Worm (Caenorhabditis elegans) whole organism, L4/young adult: ENCODE results near the gene zip-9.

Experiments
- W03F9.2 ChIP-seq: fragments of 150-350 bp; optimal IDR thresholded peaks from 2 replicates; lab custom pipeline; 2014; ENCODE audit warnings: missing biosample characterization, missing genetic modification characterization
- dao-5 ChIP-seq: sonication (generic microtip); optimal IDR thresholded peaks from 2 replicates; lab custom pipeline; 2016; ENCODE audit warnings: missing genotype, missing genetic modification characterization, moderate library complexity, missing compliant biosample characterization
- him-1 ChIP-seq: sonication (generic microtip); optimal IDR thresholded peaks from 2 replicates; lab custom pipeline; 2016; ENCODE audit warnings: missing genotype, missing genetic modification reagents, missing genetic modification characterization, missing compliant biosample characterization

The zip-9 gene

ce11 chrV:10942161-10942560, at the start of gene zip-9:
TSS of gene zip-9 (plus strand) at chrV:10942461.
- TF ChIP-seq W03F9.2 (tag; lab: Kevin White, UChicago) (no peak), him-1 (tag; lab: Kevin White, UChicago) (no peak), dao-5 (tag; lab: Kevin White, UChicago) (no peak)

ce11 chrV:10893510-10894128, 48.6 kb upstream of the zip-9 start, which contains the start of gene F32D8.4:
TSS of gene F32D8.4 (minus strand) at chrV:10893560.
- TF ChIP-seq dao-5 (tag; lab: Kevin White, UChicago) = no peak
- TF ChIP-seq W03F9.2 (tag; lab: Kevin White, UChicago) = no peak
- no peak for TF ChIP-seq him-1 (tag; lab: Kevin White, UChicago)

- TF ChIP-seq dao-5 (tag; lab: Kevin White, UChicago) (no peak), W03F9.2 (tag; lab: Kevin White, UChicago) (peak; percentile 92), him-1 (tag; lab: Kevin White, UChicago) (peak; percentile 33)
Measured at ce11 chrV:10894601-10895000, 47.7 kb upstream of the zip-9 start, which contains the start of the genes F32D8.14 and F32D8.5. TSS of gene F32D8.14 (minus strand) at chrV:10894788. TSS of gene F32D8.5 (plus strand) at chrV:10894800.

ce11 chrV:10896295-10896694, 46.0 kb upstream of the zip-9 start, which contains the start of gene F32D8.13:
TSS of gene F32D8.13 (minus strand) at chrV:10896543.
- no peak for TF ChIP-seq dao-5 (tag; lab: Kevin White, UChicago)
- no peak for TF ChIP-seq him-1 (tag; lab: Kevin White, UChicago)
- TF ChIP-seq W03F9.2 (tag; lab: Kevin White, UChicago) = no peak

ce11 chrV:10896706-10897105, 45.6 kb upstream of the zip-9 start:
- TF ChIP-seq W03F9.2 (tag; lab: Kevin White, UChicago) (no peak), him-1 (tag; lab: Kevin White, UChicago) (no peak), dao-5 (tag; lab: Kevin White, UChicago) (no peak)

- no peak for TF ChIP-seq dao-5 (tag; lab: Kevin White, UChicago)
- no peak for TF ChIP-seq W03F9.2 (tag; lab: Kevin White, UChicago)
- no peak for TF ChIP-seq him-1 (tag; lab: Kevin White, UChicago)
Measured at ce11 chrV:10897106-10897171, 45.3 kb upstream of the zip-9 start, which contains the start of gene sec-61.G. TSS of gene sec-61.G (minus strand) at chrV:10897143.

- peak; percentile 43 for TF ChIP-seq dao-5 (tag; lab: Kevin White, UChicago)
- peak; percentile 97 for TF ChIP-seq him-1 (tag; lab: Kevin White, UChicago)
- TF ChIP-seq W03F9.2 (tag; lab: Kevin White, UChicago) = peak; percentile 97
Measured at ce11 chrV:10897172-10897571, 45.1 kb upstream of the zip-9 start.

- TF ChIP-seq him-1 (tag; lab: Kevin White, UChicago) (no peak), W03F9.2 (tag; lab: Kevin White, UChicago) (no peak), dao-5 (tag; lab: Kevin White, UChicago) (no peak)
Measured at ce11 chrV:10898107-10898506, 44.2 kb upstream of the zip-9 start, which contains the start of gene F32D8.7. TSS of gene F32D8.7 (plus strand) at chrV:10898435.

- no peak for TF ChIP-seq dao-5 (tag; lab: Kevin White, UChicago)
- no peak for TF ChIP-seq W03F9.2 (tag; lab: Kevin White, UChicago)
- no peak for TF ChIP-seq him-1 (tag; lab: Kevin White, UChicago)
Measured at ce11 chrV:10898629-10899028, 43.6 kb upstream of the zip-9 start.

- TF ChIP-seq dao-5 (tag; lab: Kevin White, UChicago) (no peak), W03F9.2 (tag; lab: Kevin White, UChicago) (no peak), him-1 (tag; lab: Kevin White, UChicago) (no peak)
Measured at ce11 chrV:10901125-10901524, 41.1 kb upstream of the zip-9 start, which contains the start of gene spp-16. TSS of gene spp-16 (minus strand) at chrV:10901303.

- no peak for TF ChIP-seq him-1 (tag; lab: Kevin White, UChicago)
- no peak for TF ChIP-seq dao-5 (tag; lab: Kevin White, UChicago)
- TF ChIP-seq W03F9.2 (tag; lab: Kevin White, UChicago) = no peak
Measured at ce11 chrV:10902682-10903081, 39.6 kb upstream of the zip-9 start, which contains the start of gene F32D8.8. TSS of gene F32D8.8 (minus strand) at chrV:10902782.

- TF ChIP-seq dao-5 (tag; lab: Kevin White, UChicago) (no peak), W03F9.2 (tag; lab: Kevin White, UChicago) (no peak), him-1 (tag; lab: Kevin White, UChicago) (no peak)
Measured at ce11 chrV:10903748-10904147, 38.5 kb upstream of the zip-9 start, which contains the start of gene F32D8.15. TSS of gene F32D8.15 (plus strand) at chrV:10904048.

ce11 chrV:10904795-10905194, 37.5 kb upstream of the zip-9 start:
- no peak for TF ChIP-seq dao-5 (tag; lab: Kevin White, UChicago)
- TF ChIP-seq W03F9.2 (tag; lab: Kevin White, UChicago) = no peak
- no peak for TF ChIP-seq him-1 (tag; lab: Kevin White, UChicago)

- TF ChIP-seq dao-5 (tag; lab: Kevin White, UChicago) (no peak), him-1 (tag; lab: Kevin White, UChicago) (no peak), W03F9.2 (tag; lab: Kevin White, UChicago) (no peak)
Measured at ce11 chrV:10909071-10909470, 33.2 kb upstream of the zip-9 start, which contains the start of gene zzz-1. TSS of gene zzz-1 (minus strand) at chrV:10909171.
